Worm (Caenorhabditis elegans) whole organism, L2 larva: Measurements from ENCODE around the gene cgt-3.

Experiments used
- alr-1 ChIP-seq: fragments of 150-350 bp; optimal IDR thresholded peaks from 2 replicates; lab custom pipeline; 2014; ENCODE audit warnings: missing biosample characterization, missing genetic modification characterization
- aly-2 ChIP-seq: fragments of 150-350 bp; optimal IDR thresholded peaks from 2 replicates; lab custom pipeline; 2014; ENCODE audit warnings: missing biosample characterization, missing genetic modification characterization
- ama-1 ChIP-seq: fragments of 150-350 bp; optimal IDR thresholded peaks from 2 replicates; lab custom pipeline; 2018; ENCODE audit warnings: inconsistent platforms
- blmp-1 ChIP-seq: sonication (generic microtip); optimal IDR thresholded peaks from 2 replicates; lab custom pipeline; 2017; ENCODE audit warnings: missing genetic modification characterization, mild to moderate bottlenecking, missing compliant biosample characterization, antibody characterized with exemption, moderate library complexity; ENCODE audit not compliant: insufficient read depth
- egl-27 ChIP-seq: sonication (generic microtip); optimal IDR thresholded peaks from 3 replicates; lab custom pipeline; 2017; ENCODE audit warnings: missing biosample characterization, missing genetic modification reagents, missing genetic modification characterization
- elt-3 ChIP-seq: sonication (generic microtip); optimal IDR thresholded peaks from 2 replicates; lab custom pipeline; 2017; ENCODE audit warnings: missing biosample characterization, missing genetic modification characterization
- mab-5 ChIP-seq: fragments of 150-350 bp; optimal IDR thresholded peaks from 2 replicates; lab custom pipeline; 2014; ENCODE audit warnings: missing biosample characterization, missing genetic modification characterization
- snpc-4 ChIP-seq: fragments of 150-350 bp; optimal IDR thresholded peaks from 2 replicates; lab custom pipeline; 2014; ENCODE audit warnings: missing biosample characterization, missing genetic modification characterization
- unc-39 ChIP-seq: fragments of 150-350 bp; optimal IDR thresholded peaks from 2 replicates; lab custom pipeline; 2014; ENCODE audit warnings: missing biosample characterization, missing genetic modification characterization
- zag-1 ChIP-seq: fragments of 150-350 bp; optimal IDR thresholded peaks from 2 replicates; lab custom pipeline; 2014; ENCODE audit warnings: missing biosample characterization, missing genetic modification characterization

- TF ChIP-seq egl-27 (tag; lab: Kevin White, UChicago) (no peak), ama-1 (lab: Kevin White, UChicago) (no peak), unc-39 (no peak), mab-5 (tag; lab: Kevin White, UChicago) (no peak), elt-3 (no peak), zag-1 (tag; lab: Kevin White, UChicago) (no peak), aly-2 (tag; lab: Kevin White, UChicago) (no peak), alr-1 (tag; lab: Kevin White, UChicago) (no peak), snpc-4 (tag; lab: Kevin White, UChicago) (no peak), blmp-1 (tag; lab: Kevin White, UChicago) (no peak)
Measured at ce11 chrII:5944268-5944667, 33.1 kb downstream of the cgt-3 start, which contains the start of gene B0034.2.
